Fruit fly (Drosophila melanogaster): ENCODE data around the gene CG13733.

CG13733 gene

dm6 chr3L:17513893-17514616, 35.3 kb upstream of the CG13733 start, which contains the start of the genes U4-U6-60K and CG7564 (continued):
- TF ChIP-seq esg (GFP tag; conservative IDR thresholded peaks at IDR 0.05) (peak; percentile 17; the same call in 1 of the 2 replicates), NC2α (GFP tag; optimal IDR thresholded peaks at IDR 0.05) (no peak), CG16813 (GFP tag; IDR thresholded peaks at IDR 0.05; ENCODE audit: partially characterized antibody) (peak; percentile 99), pros (GFP tag; optimal IDR thresholded peaks at IDR 0.05) (no peak), CG4424 (GFP tag; optimal IDR thresholded peaks at IDR 0.05) (peak; percentile 55), Nf-YB (GFP tag; optimal IDR thresholded peaks at IDR 0.05) (peak; percentile 31), CG6854 (GFP tag; optimal IDR thresholded peaks at IDR 0.05) (peak; percentile 23), CG12942 (GFP tag; optimal IDR thresholded peaks at IDR 0.05) (peak; percentile 61), Bteb2 (GFP tag; optimal IDR thresholded peaks at IDR 0.05) (peak; percentile 12), CG17912 (GFP tag; optimal IDR thresholded peaks at IDR 0.05) (peak; percentile 52), CG32532 (GFP tag; IDR thresholded peaks at IDR 0.05) (peak; percentile 76), CG9932 (GFP tag; IDR thresholded peaks at IDR 0.05) (peak; percentile 95), zfh2 (GFP tag; optimal IDR thresholded peaks at IDR 0.05) (peak; percentile 81), CG32772 (GFP tag; IDR thresholded peaks at IDR 0.05) (no peak), CG9876 (GFP tag; optimal IDR thresholded peaks at IDR 0.05) (peak; percentile 2), CG11093 (GFP tag; IDR thresholded peaks at IDR 0.05) (no peak), CG17612 (GFP tag; IDR thresholded peaks at IDR 0.05) (no peak), Lhr (GFP tag; optimal IDR thresholded peaks at IDR 0.05) (peak; percentile 51), CG17568 (GFP tag; optimal IDR thresholded peaks at IDR 0.05) (no peak), Ptx1 (GFP tag; IDR thresholded peaks at IDR 0.05) (peak; percentile 53; the same call in 1 of the 2 replicates), nerfin-2 (GFP tag; IDR thresholded peaks at IDR 0.05; ENCODE audit: partially characterized antibody) (peak; percentile 96), klu (GFP tag; IDR thresholded peaks at IDR 0.05) (peak; percentile 48; the same call in 1 of the 2 replicates), HLHmδ (GFP tag; optimal IDR thresholded peaks at IDR 0.05) (no peak), unpg (GFP tag; optimal IDR thresholded peaks at IDR 0.05) (peak; percentile 21), trem (tag; optimal IDR thresholded peaks at IDR 0.05) (peak; percentile 55), Nf-YC (tag; optimal IDR thresholded peaks at IDR 0.05) (peak; percentile 67), exex (tag; optimal IDR thresholded peaks at IDR 0.05) (peak; percentile 25), Abd-B (GFP tag; optimal IDR thresholded peaks at IDR 0.05) (peak; percentile 63), Drgx (GFP tag; IDR thresholded peaks at IDR 0.05) (no peak), CG8388 (GFP tag; optimal IDR thresholded peaks at IDR 0.05) (peak; percentile 19), bigmax (GFP tag; optimal IDR thresholded peaks at IDR 0.05) (no peak), tna (GFP tag; IDR thresholded peaks at IDR 0.05; ENCODE audit: partially characterized antibody) (peak; percentile 90), CG12104 (GFP tag; optimal IDR thresholded peaks at IDR 0.05) (peak; percentile 71), CG31441 (GFP tag; IDR thresholded peaks at IDR 0.05) (peak; percentile 91), CG8359 (GFP tag; optimal IDR thresholded peaks at IDR 0.05; ENCODE audit: borderline replicate concordance) (no peak), Sox102F (GFP tag; optimal IDR thresholded peaks at IDR 0.05) (peak; percentile 25), az2 (GFP tag; optimal IDR thresholded peaks at IDR 0.05) (peak; percentile 43), CG6813 (GFP tag; optimal IDR thresholded peaks at IDR 0.05) (no peak), CG14860 (GFP tag; IDR thresholded peaks at IDR 0.05; ENCODE audit: partially characterized antibody) (peak; percentile 95), bab2 (GFP tag; optimal IDR thresholded peaks at IDR 0.05) (no peak), peb (GFP tag; IDR thresholded peaks at IDR 0.05) (no peak), fd96Cb (tag; optimal IDR thresholded peaks at IDR 0.05) (peak; percentile 40), gsb (GFP tag; IDR thresholded peaks at IDR 0.05) (no peak)
